Worm (Caenorhabditis elegans) whole organism, mixed stage, embryonic: Measurements from ENCODE around the gene cyp-34A10.

Experiments
- elt-3 ChIP-seq: fragments of 150-350 bp; optimal IDR thresholded peaks from 2 replicates; lab custom pipeline; 2014; ENCODE audit warnings: missing biosample characterization, missing genetic modification characterization
- nhr-237 ChIP-seq: fragments of 150-350 bp; optimal IDR thresholded peaks from 2 replicates; lab custom pipeline; 2014; ENCODE audit warnings: missing biosample characterization, missing genetic modification characterization

DNA sequence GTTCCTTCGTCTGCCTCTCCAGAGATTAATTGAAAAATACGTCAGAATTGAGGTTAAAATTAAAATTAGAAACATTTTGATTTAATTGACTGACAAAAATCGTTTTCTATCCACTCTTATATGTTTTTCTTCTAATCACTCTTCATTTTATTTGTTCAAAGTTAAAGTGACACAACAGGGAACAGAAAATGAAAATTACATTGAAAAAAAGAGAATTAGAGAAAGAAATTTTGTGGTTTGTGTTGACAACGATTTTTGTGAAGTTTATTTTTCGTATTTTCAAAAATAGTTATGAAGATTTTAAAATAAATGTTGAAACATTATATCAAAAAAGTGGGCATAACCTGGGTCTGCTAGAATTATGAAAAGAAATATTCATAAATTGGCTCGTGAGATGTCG, 15.2 kb downstream of the cyp-34A10 start, which contains the start of gene cyp-34A5:
- TF ChIP-seq nhr-237 (tag; lab: Kevin White, UChicago) (no peak), elt-3 (tag; lab: Kevin White, UChicago) (no peak)
